Worm (Caenorhabditis elegans) whole organism, L2 larva: ENCODE data around the gene Y49A10A.2.
A peak's percentile ranks its signal among the peaks of the same experiment; 100 is the strongest.

Experiments used
- C34F6.9 ChIP-seq: fragments of 150-350 bp; optimal IDR thresholded peaks from 2 replicates; lab custom pipeline; 2014; ENCODE audit warnings: missing biosample characterization, missing genetic modification characterization
- F13H6.1 ChIP-seq: sonication (generic microtip); optimal IDR thresholded peaks from 2 replicates; lab custom pipeline; 2016; ENCODE audit warnings: missing genetic modification characterization, missing compliant biosample characterization
- ZK546.5 ChIP-seq: sonication (generic microtip); optimal IDR thresholded peaks from 2 replicates; lab custom pipeline; 2017; ENCODE audit warnings: missing biosample characterization, missing genetic modification characterization
- aly-2 ChIP-seq: fragments of 150-350 bp; optimal IDR thresholded peaks from 2 replicates; lab custom pipeline; 2014; ENCODE audit warnings: missing biosample characterization, missing genetic modification characterization
- ama-1 ChIP-seq: fragments of 150-350 bp; optimal IDR thresholded peaks from 2 replicates; lab custom pipeline; 2018; ENCODE audit warnings: inconsistent platforms
- elt-3 ChIP-seq: sonication (generic microtip); optimal IDR thresholded peaks from 2 replicates; lab custom pipeline; 2017; ENCODE audit warnings: missing biosample characterization, missing genetic modification characterization
- fos-1 ChIP-seq: fragments of 150-350 bp; optimal IDR thresholded peaks from 2 replicates; lab custom pipeline; 2014; ENCODE audit warnings: missing biosample characterization, missing genetic modification characterization
- gmeb-1 ChIP-seq: fragments of 150-350 bp; optimal IDR thresholded peaks from 2 replicates; lab custom pipeline; 2014; ENCODE audit warnings: missing biosample characterization, missing genetic modification characterization
- lin-11 ChIP-seq: fragments of 150-350 bp; sonication (generic microtip); optimal IDR thresholded peaks from 2 replicates; lab custom pipeline; 2014; ENCODE audit warnings: missing biosample characterization, missing genetic modification characterization, inconsistent platforms, mixed read lengths
- lin-13 ChIP-seq: fragments of 150-350 bp; optimal IDR thresholded peaks from 2 replicates; lab custom pipeline; 2014; ENCODE audit warnings: missing biosample characterization, missing genetic modification reagents, missing genetic modification characterization
- lin-39 ChIP-seq: fragments of 150-350 bp; optimal IDR thresholded peaks from 2 replicates; lab custom pipeline; 2014; ENCODE audit warnings: missing biosample characterization, missing genetic modification reagents, missing genetic modification characterization
- mdl-1 ChIP-seq, 2 experiments: fragments of 150-350 bp in 1 of 2; sonication (generic microtip) in 1 of 2; optimal IDR thresholded peaks; 2 replicates each; lab custom pipeline; 2017; ENCODE audit warnings: missing biosample characterization in 2 of 2, missing genetic modification characterization in 2 of 2
- nhr-11 ChIP-seq: fragments of 150-350 bp; optimal IDR thresholded peaks from 2 replicates; lab custom pipeline; 2014; ENCODE audit warnings: missing biosample characterization, missing genetic modification characterization
- nhr-12 ChIP-seq: fragments of 150-350 bp; optimal IDR thresholded peaks from 2 replicates; lab custom pipeline; 2014; ENCODE audit warnings: missing biosample characterization, missing genetic modification characterization
- nhr-129 ChIP-seq: fragments of 150-350 bp; optimal IDR thresholded peaks from 2 replicates; lab custom pipeline; 2014; ENCODE audit warnings: missing biosample characterization, missing genetic modification characterization
- nhr-21 ChIP-seq: fragments of 150-350 bp; optimal IDR thresholded peaks from 2 replicates; lab custom pipeline; 2014; ENCODE audit warnings: missing biosample characterization, missing genetic modification characterization
- nhr-237 ChIP-seq: fragments of 150-350 bp; optimal IDR thresholded peaks from 2 replicates; lab custom pipeline; 2014; ENCODE audit warnings: missing biosample characterization, missing genetic modification characterization
- nhr-25 ChIP-seq: fragments of 150-350 bp; sonication (generic microtip); optimal IDR thresholded peaks from 3 replicates; lab custom pipeline; 2014; ENCODE audit warnings: missing biosample characterization, missing genetic modification characterization
- nhr-6 ChIP-seq: fragments of 150-350 bp; optimal IDR thresholded peaks from 2 replicates; lab custom pipeline; 2014; ENCODE audit warnings: missing biosample characterization, missing genetic modification characterization
- nhr-77 ChIP-seq: fragments of 150-350 bp; optimal IDR thresholded peaks from 2 replicates; lab custom pipeline; 2014; ENCODE audit warnings: missing biosample characterization, missing genetic modification characterization
- peb-1 ChIP-seq: fragments of 150-350 bp; optimal IDR thresholded peaks from 2 replicates; lab custom pipeline; 2014; ENCODE audit warnings: missing biosample characterization, missing genetic modification characterization
- sem-4 ChIP-seq: fragments of 150-350 bp; optimal IDR thresholded peaks from 2 replicates; lab custom pipeline; 2014; ENCODE audit warnings: missing biosample characterization, missing genetic modification reagents, missing genetic modification characterization
- sma-3 ChIP-seq: sonication (generic microtip); optimal IDR thresholded peaks from 2 replicates; lab custom pipeline; 2016; ENCODE audit warnings: missing genetic modification reagents, missing genetic modification characterization, missing compliant biosample characterization
- sma-9 ChIP-seq, 2 experiments: fragments of 150-350 bp in 1 of 2; sonication (generic microtip) in 1 of 2; optimal IDR thresholded peaks; 2 replicates each; lab custom pipeline; 2014 to 2016; ENCODE audit warnings: missing genetic modification characterization in 2 of 2, mild to moderate bottlenecking in 1 of 2, missing biosample characterization in 1 of 2, missing compliant biosample characterization in 1 of 2, missing genetic modification reagents in 1 of 2, moderate library complexity in 1 of 2
- snpc-4 ChIP-seq: fragments of 150-350 bp; optimal IDR thresholded peaks from 2 replicates; lab custom pipeline; 2014; ENCODE audit warnings: missing biosample characterization, missing genetic modification characterization
- unc-55 ChIP-seq: fragments of 150-350 bp; sonication (generic microtip); optimal IDR thresholded peaks from 3 replicates; lab custom pipeline; 2014; ENCODE audit warnings: missing biosample characterization, missing genetic modification reagents, missing genetic modification characterization
- unc-62 ChIP-seq: fragments of 150-350 bp; optimal IDR thresholded peaks from 2 replicates; lab custom pipeline; 2014; ENCODE audit warnings: missing biosample characterization, missing genetic modification reagents, missing genetic modification characterization
- zag-1 ChIP-seq: fragments of 150-350 bp; optimal IDR thresholded peaks from 2 replicates; lab custom pipeline; 2014; ENCODE audit warnings: missing biosample characterization, missing genetic modification characterization
- ztf-1 ChIP-seq: fragments of 200-800 bp; sonication (Bioruptor generic); conservative IDR thresholded peaks from 2 replicates; pipeline ENCODE4 v1.3.6; 2022; ENCODE audit warnings: missing genetic modification characterization, missing compliant biosample characterization
- ztf-11 ChIP-seq: sonication (generic microtip); optimal IDR thresholded peaks from 2 replicates; lab custom pipeline; 2017; ENCODE audit warnings: missing biosample characterization, missing genetic modification characterization
- ztf-4 ChIP-seq: fragments of 150-350 bp; optimal IDR thresholded peaks from 2 replicates; lab custom pipeline; 2014; ENCODE audit warnings: missing biosample characterization, missing genetic modification characterization

Gene Y49A10A.2

DNA sequence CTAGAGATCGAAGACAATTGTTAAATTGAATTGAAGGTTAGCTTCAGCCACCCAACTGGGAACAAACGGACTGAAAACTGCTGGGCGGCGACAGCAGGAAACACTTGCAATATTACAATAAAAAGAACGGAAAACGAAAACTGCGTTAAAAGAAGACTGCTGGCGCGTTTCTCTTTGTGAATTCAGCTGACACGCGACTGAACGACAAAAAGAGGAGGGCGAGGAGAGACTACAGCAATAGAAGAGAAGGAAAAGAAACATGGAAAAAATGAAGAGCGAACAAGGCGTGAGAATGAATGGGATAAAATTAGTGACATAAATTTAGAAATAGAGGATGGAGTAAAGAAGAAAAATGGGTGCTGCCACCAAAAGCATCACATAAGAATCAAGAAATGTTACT, 5.2 kb upstream of the Y49A10A.2 start (continued):
- no peak for TF ChIP-seq ztf-11 (tag; lab: Kevin White, UChicago)
- peak; percentile 94 for TF ChIP-seq C34F6.9 (tag; lab: Kevin White, UChicago)
- TF ChIP-seq nhr-77 (tag; lab: Kevin White, UChicago): peak; percentile 20
- TF ChIP-seq nhr-237 (tag; lab: Kevin White, UChicago): peak; percentile 31
- peak; percentile 72 for TF ChIP-seq snpc-4 (tag; lab: Kevin White, UChicago)

DNA sequence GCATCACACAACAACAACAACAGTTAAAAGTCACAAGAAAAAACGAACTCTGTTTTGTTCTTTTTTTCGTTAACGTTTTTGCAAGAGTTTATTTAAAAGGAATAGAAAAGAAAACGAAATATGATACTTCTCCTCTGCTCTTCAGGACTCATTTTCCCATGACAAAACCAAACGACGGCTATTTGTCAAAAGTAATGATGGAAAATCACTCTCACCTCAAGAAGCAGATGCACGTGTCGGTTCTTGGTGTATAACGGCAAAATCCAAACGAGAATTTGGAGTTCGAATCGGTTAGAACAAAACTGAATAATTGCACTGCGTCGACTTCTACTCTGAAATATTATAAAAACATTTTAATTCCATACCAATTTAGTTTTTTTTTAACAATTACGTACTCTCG, 4.5 kb upstream of the Y49A10A.2 start:
- TF ChIP-seq C34F6.9 (tag; lab: Kevin White, UChicago) (peak; percentile 8), mdl-1 (tag; optimal IDR thresholded peaks at IDR 0.05; lab: Kevin White, UChicago) (no peak)

DNA sequence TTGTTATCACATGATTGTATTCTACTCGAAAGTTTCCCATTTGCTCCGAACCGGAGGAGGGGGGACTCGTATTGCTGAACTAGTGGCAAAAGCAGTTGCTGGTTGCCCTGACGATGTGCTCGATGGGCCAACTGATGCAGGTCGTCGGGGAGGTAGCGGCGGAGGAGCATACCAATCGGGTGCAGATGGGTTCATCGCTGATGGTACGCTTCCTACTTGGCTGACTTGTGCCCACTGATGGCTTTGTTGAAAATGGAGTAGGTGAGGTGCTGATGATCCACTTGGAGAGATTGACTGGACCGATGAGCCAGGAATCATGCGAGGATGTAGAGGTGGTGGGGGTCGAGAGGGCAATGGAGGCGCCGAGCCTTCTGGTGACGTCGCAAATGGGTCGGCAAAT, 1.1 kb upstream of the Y49A10A.2 start:
- no peak for TF ChIP-seq nhr-237 (tag; lab: Kevin White, UChicago)
- no peak for TF ChIP-seq nhr-6
- TF ChIP-seq lin-13: no peak

DNA sequence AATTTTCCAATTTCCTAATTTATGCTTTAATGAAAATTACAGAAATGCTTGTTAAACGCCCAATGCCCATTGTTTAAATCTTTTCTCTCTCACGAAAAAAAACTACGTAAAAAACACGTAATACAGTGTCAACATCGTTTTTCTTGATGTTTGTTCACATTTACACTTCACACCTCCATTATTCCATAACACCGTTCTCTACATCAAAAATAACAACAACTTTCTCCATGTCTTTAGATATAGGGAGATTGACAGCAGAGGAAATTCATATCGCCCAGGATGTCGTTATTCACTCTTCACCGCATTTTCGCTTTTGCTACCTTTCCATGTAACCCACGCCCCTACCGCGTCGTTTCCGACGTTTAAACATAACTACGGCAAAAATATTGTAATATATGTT, 14.4 kb downstream of the Y49A10A.2 start, which contains the start of gene efhc-1:
efhc-1 (plus strand) TSS at position 301 of the 400 bp plus-strand sequence.
- TF ChIP-seq fos-1 (no peak), elt-3 (tag; lab: Kevin White, UChicago) (no peak), lin-11 (no peak), unc-62 (GFP tag; lab: Kevin White, UChicago) (no peak), ama-1 (no peak), lin-39 (tag; lab: Kevin White, UChicago) (no peak), sma-3 (GFP tag; lab: Kevin White, UChicago) (no peak), peb-1 (no peak), F13H6.1 (tag; lab: Kevin White, UChicago) (no peak), sma-9 (GFP tag; optimal IDR thresholded peaks at IDR 0.05; lab: Kevin White, UChicago) (no peak), sma-9 (tag; optimal IDR thresholded peaks at IDR 0.05; lab: Kevin White, UChicago) (no peak), nhr-12 (tag; lab: Kevin White, UChicago) (no peak)

DNA sequence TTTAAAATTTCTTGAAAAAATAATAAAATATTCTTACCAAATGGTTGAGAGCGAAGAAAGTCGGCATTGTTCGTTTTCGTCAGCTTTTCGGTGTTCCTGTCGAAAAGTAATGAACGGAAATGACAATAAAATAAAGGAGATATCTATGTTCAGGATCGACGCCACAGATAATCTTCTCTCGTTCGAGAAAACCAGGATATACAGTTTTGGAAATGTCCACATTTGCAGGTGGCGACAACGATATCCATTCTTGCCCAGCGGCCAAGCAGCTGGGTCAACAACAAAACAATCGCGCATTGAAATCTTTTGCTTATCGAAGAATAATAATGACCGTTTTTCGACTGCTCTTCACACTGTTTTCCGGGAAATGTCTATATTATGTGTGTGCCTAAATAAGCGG, 16.8 kb downstream of the Y49A10A.2 start, which contains the start of gene R07E3.7:
R07E3.7 (minus strand) TSS at position 101 of the 400 bp plus-strand sequence.
- TF ChIP-seq peb-1: no peak
- no peak for TF ChIP-seq nhr-25 (tag; lab: Kevin White, UChicago)
- TF ChIP-seq aly-2 (tag; lab: Kevin White, UChicago): no peak
- TF ChIP-seq nhr-77 (tag; lab: Kevin White, UChicago): no peak
- no peak for TF ChIP-seq nhr-11 (tag; lab: Kevin White, UChicago)
- TF ChIP-seq lin-13: no peak
- no peak for TF ChIP-seq sem-4 (tag; lab: Kevin White, UChicago)
- TF ChIP-seq gmeb-1 (tag; lab: Kevin White, UChicago): no peak
- TF ChIP-seq ztf-4 (tag; lab: Kevin White, UChicago): no peak
- no peak for TF ChIP-seq ZK546.5

DNA sequence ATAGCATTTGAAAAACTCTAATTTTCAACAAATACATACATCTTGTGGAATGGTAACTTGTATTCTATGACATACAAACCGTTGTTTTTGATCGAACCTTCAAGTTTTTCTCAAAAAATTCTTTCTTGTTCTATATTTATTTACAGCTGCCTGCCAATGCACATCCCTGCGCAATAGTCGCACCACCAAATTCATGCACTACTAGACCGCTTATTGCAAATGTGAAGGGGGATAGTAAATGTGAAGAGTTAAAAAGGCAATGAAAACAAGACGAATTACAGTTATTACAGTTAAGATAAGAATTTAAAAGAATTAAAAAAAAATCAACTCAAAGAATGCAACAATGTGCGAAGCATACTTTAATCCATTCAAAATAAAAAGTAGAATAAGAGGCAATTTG, 18.6 kb downstream of the Y49A10A.2 start:
- no peak for TF ChIP-seq zag-1 (tag; lab: Kevin White, UChicago)
- TF ChIP-seq ztf-1 (GFP tag; lab: Robert Waterston, UW): no peak
- no peak for TF ChIP-seq unc-55 (GFP tag; lab: Kevin White, UChicago)
- no peak for TF ChIP-seq nhr-129 (tag; lab: Kevin White, UChicago)
- TF ChIP-seq sem-4 (tag; lab: Kevin White, UChicago): no peak

DNA sequence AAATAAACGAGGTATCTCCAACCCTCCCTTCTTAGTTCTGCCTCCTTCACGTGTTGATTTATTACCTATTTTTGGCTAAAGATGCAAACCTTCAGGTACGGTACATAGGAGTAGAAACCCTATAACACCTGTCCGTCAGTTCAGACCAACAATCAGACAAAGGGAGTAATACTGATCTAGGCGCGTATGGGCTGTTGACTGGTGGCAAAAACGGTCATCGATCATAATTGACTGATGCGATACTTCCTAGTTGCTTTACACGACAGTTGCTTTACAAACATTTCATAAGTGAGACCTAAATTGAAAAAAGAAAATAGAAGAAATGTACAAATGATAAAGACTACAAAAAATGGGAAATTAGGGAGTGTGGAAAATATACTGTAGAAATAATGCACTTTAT, 22.3 kb downstream of the Y49A10A.2 start:
- TF ChIP-seq nhr-21 (tag; lab: Kevin White, UChicago): no peak
- peak; percentile 42 for TF ChIP-seq nhr-25 (tag; lab: Kevin White, UChicago)
